Fruit fly (Drosophila melanogaster) whole organism, embryonic: ENCODE results near the gene Myo10A.

Experiments
- ATbp ChIP-seq: fragments of 200-800 bp; sonication (Bioruptor generic); optimal IDR thresholded peaks from 2 replicates; lab custom pipeline; 2017; ENCODE audit warnings: missing biosample characterization, mild to moderate bottlenecking, missing genetic modification characterization, missing genetic modification reagents
- Awh ChIP-seq: fragments of 200-800 bp; sonication (Bioruptor generic); IDR thresholded peaks from 2 replicates; pipeline ENCODE4, ENCODE4 v1.3.6; 2022; ENCODE audit warnings: missing biosample characterization, missing genetic modification characterization
- CG12299 ChIP-seq: fragments of 200-800 bp; sonication (Bioruptor generic); optimal IDR thresholded peaks from 2 replicates; lab custom pipeline; 2018; ENCODE audit warnings: missing biosample characterization, mild to moderate bottlenecking, missing genetic modification characterization
- CG7372 ChIP-seq: fragments of 200-800 bp; sonication (Bioruptor generic); IDR thresholded peaks from 2 replicates; pipeline ENCODE4 v1.3.6; 2022; ENCODE audit warnings: missing biosample characterization, missing genetic modification characterization
- CG7556 ChIP-seq: fragments of 200-800 bp; sonication (Bioruptor generic); optimal IDR thresholded peaks from 2 replicates; lab custom pipeline; 2017; ENCODE audit warnings: missing biosample characterization, mild to moderate bottlenecking, missing genetic modification characterization
- CG9727 ChIP-seq: fragments of 200-800 bp; sonication (Bioruptor generic); optimal IDR thresholded peaks from 3 replicates; lab custom pipeline; 2017; ENCODE audit warnings: missing biosample characterization, mild to moderate bottlenecking, missing genetic modification characterization
- CTCF ChIP-seq: fragments of 200-800 bp; sonication (Bioruptor generic); optimal IDR thresholded peaks from 2 replicates; lab custom pipeline; 2017; ENCODE audit warnings: missing biosample characterization, mild to moderate bottlenecking, missing genetic modification characterization, moderate library complexity
- D19A ChIP-seq: fragments of 200-800 bp; optimal IDR thresholded peaks from 3 replicates; lab custom pipeline; 2019; ENCODE audit warnings: missing biosample characterization, mild to moderate bottlenecking, missing genetic modification characterization, moderate library complexity
- Fer1 ChIP-seq: fragments of 200-800 bp; sonication (Bioruptor generic); optimal IDR thresholded peaks from 2 replicates; lab custom pipeline; 2017; ENCODE audit warnings: missing biosample characterization, mild to moderate bottlenecking, missing genetic modification characterization
- Hey ChIP-seq: fragments of 200-800 bp; sonication (Bioruptor generic); optimal IDR thresholded peaks from 3 replicates; lab custom pipeline; 2018; ENCODE audit warnings: missing biosample characterization, mild to moderate bottlenecking, missing genetic modification characterization
- MTF-1 ChIP-seq: fragments of 200-800 bp; sonication (Bioruptor generic); optimal IDR thresholded peaks from 2 replicates; lab custom pipeline; 2018; ENCODE audit warnings: missing biosample characterization, mild to moderate bottlenecking, missing genetic modification characterization, borderline replicate concordance
- Xrp1 ChIP-seq: fragments of 200-800 bp; sonication (Bioruptor generic); IDR thresholded peaks from 2 replicates; pipeline ENCODE4 v1.3.6; 2022; ENCODE audit warnings: missing biosample characterization, missing genetic modification characterization
- YL-1 ChIP-seq: fragments of 200-800 bp; sonication (Bioruptor generic); optimal IDR thresholded peaks from 3 replicates; lab custom pipeline; 2017; ENCODE audit warnings: missing biosample characterization, mild to moderate bottlenecking, missing genetic modification characterization
- ara ChIP-seq: fragments of 200-800 bp; sonication (Bioruptor generic); IDR thresholded peaks from 2 replicates; pipeline ENCODE4 v1.3.6; 2022; ENCODE audit warnings: missing biosample characterization, missing genetic modification characterization
- cg ChIP-seq: fragments of 200-800 bp; sonication (Bioruptor generic); optimal IDR thresholded peaks from 3 replicates; lab custom pipeline; 2019; ENCODE audit warnings: missing biosample characterization, mild to moderate bottlenecking, missing genetic modification characterization, moderate library complexity
- cwo ChIP-seq: fragments of 200-800 bp; sonication (Bioruptor generic); optimal IDR thresholded peaks from 3 replicates; lab custom pipeline; 2017; ENCODE audit warnings: missing biosample characterization, missing genetic modification characterization, mild to moderate bottlenecking, moderate library complexity, missing genetic modification reagents
- dan ChIP-seq: fragments of 200-800 bp; sonication (Bioruptor generic); IDR thresholded peaks from 2 replicates; pipeline ENCODE4 v1.3.6; 2022; ENCODE audit warnings: missing biosample characterization, missing genetic modification characterization
- esg ChIP-seq: fragments of 200-800 bp; sonication (Bioruptor generic); conservative IDR thresholded peaks from 2 replicates; pipeline ENCODE4 v1.3.6; 2022; ENCODE audit warnings: missing biosample characterization, missing genetic modification characterization
- exex ChIP-seq: fragments of 200-800 bp; sonication (Bioruptor generic); optimal IDR thresholded peaks from 4 replicates; lab custom pipeline; 2018; ENCODE audit warnings: missing biosample characterization, mild to moderate bottlenecking, missing genetic modification characterization, moderate library complexity
- fru ChIP-seq: fragments of >200 bp; optimal IDR thresholded peaks from 2 replicates; lab custom pipeline; 2017
- grau ChIP-seq: fragments of 200-800 bp; optimal IDR thresholded peaks from 3 replicates; lab custom pipeline; 2019; ENCODE audit warnings: missing biosample characterization, mild to moderate bottlenecking, missing genetic modification characterization, moderate library complexity
- grn ChIP-seq: fragments of 200-800 bp; sonication (Bioruptor generic); optimal IDR thresholded peaks from 3 replicates; lab custom pipeline; 2017; ENCODE audit warnings: missing biosample characterization, missing genetic modification characterization
- her ChIP-seq: fragments of 200-800 bp; sonication (Bioruptor generic); optimal IDR thresholded peaks from 2 replicates; lab custom pipeline; 2016; ENCODE audit warnings: missing biosample characterization, missing genetic modification characterization
- jing ChIP-seq: fragments of 200-800 bp; sonication (Bioruptor generic); optimal IDR thresholded peaks from 2 replicates; lab custom pipeline; 2018; ENCODE audit warnings: missing biosample characterization, mild to moderate bottlenecking, missing genetic modification characterization
- kah ChIP-seq: fragments of 200-800 bp; sonication (Bioruptor generic); optimal IDR thresholded peaks from 2 replicates; lab custom pipeline; 2018; ENCODE audit warnings: missing biosample characterization, mild to moderate bottlenecking, missing genetic modification characterization
- mirr ChIP-seq: fragments of 200-800 bp; sonication (Bioruptor generic); optimal IDR thresholded peaks from 3 replicates; lab custom pipeline; 2018; ENCODE audit warnings: missing biosample characterization, mild to moderate bottlenecking, missing genetic modification characterization
- nerfin-2 ChIP-seq: fragments of 200-800 bp; sonication (Bioruptor generic); IDR thresholded peaks from 2 replicates; pipeline ENCODE4 v1.3.6; 2022; ENCODE audit warnings: missing biosample characterization, missing genetic modification characterization; ENCODE audit not compliant: partially characterized antibody
- pan ChIP-seq, 4 experiments: fragments of >200 bp in 3 of 4; fragments of 200-800 bp in 1 of 4; sonication (Bioruptor generic) in 1 of 4; optimal IDR thresholded peaks in 3 of 4; IDR thresholded peaks in 1 of 4; 2 replicates each; pipeline versions ENCODE4 v1.3.6 to Lab custom; 2017 to 2022; ENCODE audit warnings: missing biosample characterization in 2 of 4, missing genetic modification characterization in 2 of 4, mixed read lengths in 1 of 4
- pita ChIP-seq: fragments of 200-800 bp; sonication (Bioruptor generic); optimal IDR thresholded peaks from 2 replicates; lab custom pipeline; 2017; ENCODE audit warnings: missing biosample characterization, mild to moderate bottlenecking, missing genetic modification characterization
- salm ChIP-seq: fragments of 200-800 bp; sonication (Bioruptor generic); optimal IDR thresholded peaks from 2 replicates; lab custom pipeline; 2018; ENCODE audit warnings: missing biosample characterization, mild to moderate bottlenecking, missing genetic modification characterization
- schlank ChIP-seq: fragments of 200-800 bp; sonication (Bioruptor generic); optimal IDR thresholded peaks from 2 replicates; lab custom pipeline; 2018; ENCODE audit warnings: missing biosample characterization, mild to moderate bottlenecking, missing genetic modification characterization
- sd ChIP-seq: fragments of 200-800 bp; sonication (Bioruptor generic); optimal IDR thresholded peaks from 3 replicates; lab custom pipeline; 2018; ENCODE audit warnings: missing biosample characterization, mild to moderate bottlenecking, missing genetic modification characterization, moderate library complexity
- stwl ChIP-seq: fragments of 200-800 bp; sonication (Bioruptor generic); optimal IDR thresholded peaks from 3 replicates; lab custom pipeline; 2018; ENCODE audit warnings: missing biosample characterization, mild to moderate bottlenecking, missing genetic modification characterization, moderate library complexity
- sug ChIP-seq: fragments of 200-800 bp; optimal IDR thresholded peaks from 2 replicates; lab custom pipeline; 2019; ENCODE audit warnings: missing biosample characterization, mild to moderate bottlenecking, missing genetic modification characterization, moderate library complexity
- tap ChIP-seq: fragments of 200-800 bp; optimal IDR thresholded peaks from 3 replicates; lab custom pipeline; 2019; ENCODE audit warnings: missing biosample characterization, mild to moderate bottlenecking, missing genetic modification characterization, moderate library complexity
- wor ChIP-seq: fragments of 200-800 bp; sonication (Bioruptor generic); IDR thresholded peaks from 2 replicates; pipeline ENCODE4 v1.3.6; 2022; ENCODE audit warnings: missing biosample characterization, missing genetic modification characterization
- z ChIP-seq: fragments of 200-800 bp; sonication (Bioruptor generic); IDR thresholded peaks from 3 replicates; pipeline ENCODE4 v1.3.6; 2022; ENCODE audit warnings: missing biosample characterization, missing genetic modification characterization

Myo10A gene

dm6 chrX:10887643-10888042 is 43.0 kb upstream of the Myo10A start:
- TF ChIP-seq her (GFP tag; lab: Kevin White, UChicago) = no peak
- TF ChIP-seq mirr (GFP tag; lab: Kevin White, UChicago) = peak; percentile 39
- TF ChIP-seq cg = no peak
- no peak for TF ChIP-seq grau (tag; lab: Kevin White, UChicago)
- TF ChIP-seq sd (tag; lab: Kevin White, UChicago) = no peak
- no peak for TF ChIP-seq ATbp (GFP tag; lab: Kevin White, UChicago)
- TF ChIP-seq grn = peak; percentile 74
- peak; percentile 91 for TF ChIP-seq exex (tag; lab: Kevin White, UChicago)
- no peak for TF ChIP-seq stwl (tag; lab: Kevin White, UChicago)
- peak; percentile 15 for TF ChIP-seq cwo (GFP tag; lab: Kevin White, UChicago)
- TF ChIP-seq salm (tag; lab: Kevin White, UChicago) = no peak
- TF ChIP-seq Hey (tag; lab: Kevin White, UChicago) = no peak
- TF ChIP-seq sug = peak; percentile 33
- no peak for TF ChIP-seq CG7372 (GFP tag; lab: Robert Waterston, UW)
- TF ChIP-seq fru (lab: Kevin White, UChicago) = no peak

DNA sequence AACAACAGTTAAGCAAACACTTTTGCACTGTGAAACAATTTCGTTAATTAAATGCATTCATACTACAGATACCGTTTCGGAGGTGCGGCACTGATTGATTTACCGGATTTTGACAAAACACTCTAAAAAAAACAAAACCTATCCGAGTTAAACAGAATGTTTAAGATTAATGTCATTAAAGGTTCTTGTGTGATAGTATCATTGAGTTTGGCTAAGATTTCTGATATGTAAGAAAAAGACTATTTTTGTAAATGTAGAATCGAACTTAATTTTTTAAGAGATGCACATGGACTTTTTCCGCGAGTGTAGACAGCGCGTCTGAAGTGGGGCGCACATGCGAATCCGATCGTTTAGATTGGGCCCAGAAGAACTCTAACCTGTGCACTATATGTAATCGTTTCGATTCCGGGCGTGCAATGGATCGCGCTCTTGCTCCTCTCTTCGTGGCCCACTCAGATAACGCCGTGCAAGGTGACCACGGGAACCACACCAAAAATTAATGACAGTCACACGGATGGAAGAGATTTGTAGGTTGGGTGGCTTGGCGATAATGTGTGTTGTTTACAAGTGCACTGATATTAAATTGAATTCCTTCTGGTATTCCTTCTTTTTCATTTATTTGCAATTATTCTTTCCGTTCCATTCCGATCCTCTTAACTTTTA is 40.6 kb upstream of the Myo10A start:
- TF ChIP-seq Awh (GFP tag; lab: Robert Waterston, UW) = no peak
- TF ChIP-seq ara (GFP tag; lab: Robert Waterston, UW) = no peak
- no peak for TF ChIP-seq wor (GFP tag; lab: Robert Waterston, UW)
- TF ChIP-seq dan (GFP tag; lab: Robert Waterston, UW) = no peak
- no peak for TF ChIP-seq esg (GFP tag; lab: Robert Waterston, UW)
- TF ChIP-seq CG12299 = no peak
- no peak for TF ChIP-seq MTF-1 (GFP tag; lab: Kevin White, UChicago)
- TF ChIP-seq CG7556 (GFP tag; lab: Kevin White, UChicago) = no peak
- TF ChIP-seq pita (GFP tag; lab: Kevin White, UChicago) = no peak
- no peak for TF ChIP-seq tap (tag; lab: Kevin White, UChicago)
- no peak for TF ChIP-seq Fer1 (GFP tag; lab: Kevin White, UChicago)
- TF ChIP-seq jing (GFP tag; lab: Kevin White, UChicago) = no peak
- TF ChIP-seq Xrp1 (GFP tag; lab: Robert Waterston, UW) = no peak
- TF ChIP-seq CG9727 (GFP tag; lab: Kevin White, UChicago) = no peak
- TF ChIP-seq schlank (tag; lab: Kevin White, UChicago) = no peak
- TF ChIP-seq CTCF = no peak
- no peak for TF ChIP-seq nerfin-2 (GFP tag; lab: Robert Waterston, UW)
- no peak for TF ChIP-seq kah (GFP tag; lab: Kevin White, UChicago)
- TF ChIP-seq pan (optimal IDR thresholded peaks at IDR 0.05; lab: Kevin White, UChicago) = no peak
- TF ChIP-seq pan (GFP tag; optimal IDR thresholded peaks at IDR 0.05 in 1 of 2, IDR thresholded peaks at IDR 0.05 in 1 of 2) = no peak
- TF ChIP-seq D19A (tag; lab: Kevin White, UChicago) = no peak

dm6 chrX:10891150-10891549 is 39.5 kb upstream of the Myo10A start, which contains the start of gene Ork1:
Gene Ork1 (minus strand): TSS chrX:10891250.
- peak; percentile 88 for TF ChIP-seq z
- no peak for TF ChIP-seq YL-1
